Worm (Caenorhabditis elegans): Measurements from ENCODE around the gene Y62H9A.5.

Y62H9A.5 gene

DNA sequence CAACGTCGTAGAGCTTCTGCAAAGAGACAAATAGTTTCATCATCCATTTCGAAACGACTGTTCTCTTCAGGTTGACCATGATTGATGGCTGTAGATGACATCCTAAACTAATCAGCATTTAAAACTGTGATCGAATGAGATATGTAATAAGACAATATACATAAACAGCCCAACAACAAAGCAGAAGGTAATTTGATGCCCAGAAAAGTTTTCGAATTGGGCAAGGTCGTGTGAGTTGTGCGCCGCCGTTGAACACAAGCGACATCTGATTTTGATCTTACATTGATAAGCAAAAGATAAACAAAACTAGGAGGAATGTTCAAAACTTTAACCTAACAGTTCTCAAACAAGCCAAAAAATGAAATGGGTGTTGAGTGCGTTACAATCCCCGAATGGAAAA, 2.9 kb upstream of the Y62H9A.5 start, which contains the start of gene Y62H9A.7:
Gene Y62H9A.7 (minus strand): TSS at position 101 of the 400 bp plus-strand sequence.
- TF ChIP-seq fkh-3 (tag; optimal IDR thresholded peaks at IDR 0.05) (no peak), Y95B8A.8 (GFP tag; IDR thresholded peaks at IDR 0.05) (no peak), ceh-40 (GFP tag; IDR thresholded peaks at IDR 0.05) (no peak), tlf-1 (GFP tag; optimal IDR thresholded peaks at IDR 0.05) (no peak), chd-7 (tag; optimal IDR thresholded peaks at IDR 0.05) (no peak), Y53G8AR.9 (GFP tag; conservative IDR thresholded peaks at IDR 0.05) (no peak)

DNA sequence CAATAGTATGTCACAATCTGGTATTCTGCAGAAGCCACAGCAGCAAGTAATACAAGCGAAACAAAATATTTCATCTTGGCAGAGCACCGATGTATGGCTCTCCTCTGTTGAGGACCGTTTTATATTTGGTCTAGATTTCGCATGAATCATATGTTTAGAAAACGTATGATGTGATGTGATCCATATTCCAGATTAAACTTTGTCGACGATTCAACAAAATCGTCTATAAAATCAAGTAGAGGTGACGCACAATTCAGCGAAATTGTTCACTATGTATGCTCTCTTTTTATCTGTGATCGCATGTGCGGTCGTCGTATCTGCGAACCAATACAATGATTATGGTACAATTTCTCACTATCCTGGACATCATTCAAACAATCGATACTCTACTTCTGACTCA, 2.8 kb downstream of the Y62H9A.5 start, which contains the start of the genes Y62H9A.3 and Y62H9A.4:
Gene Y62H9A.3 (minus strand): TSS at position 101 of the 400 bp plus-strand sequence.
Gene Y62H9A.4 (plus strand): TSS at position 256 of the 400 bp plus-strand sequence.
- TF ChIP-seq ztf-25 (GFP tag; IDR thresholded peaks at IDR 0.05) (no peak), F10E7.11 (tag; optimal IDR thresholded peaks at IDR 0.05) (no peak), sdz-38 (tag; optimal IDR thresholded peaks at IDR 0.05) (no peak), lin-26 (GFP tag; IDR thresholded peaks at IDR 0.05) (no peak), sptf-2 (GFP tag; optimal IDR thresholded peaks at IDR 0.05) (no peak), ceh-91 (GFP tag; IDR thresholded peaks at IDR 0.05) (no peak), ztf-6 (GFP tag; IDR thresholded peaks at IDR 0.05) (no peak), madf-6 (GFP tag; IDR thresholded peaks at IDR 0.05) (no peak), unc-62 (GFP tag; optimal IDR thresholded peaks at IDR 0.05) (no peak), mel-28 (tag; optimal IDR thresholded peaks at IDR 0.05; ENCODE audit: borderline replicate concordance) (no peak), ceh-100 (GFP tag; IDR thresholded peaks at IDR 0.05) (no peak)

DNA sequence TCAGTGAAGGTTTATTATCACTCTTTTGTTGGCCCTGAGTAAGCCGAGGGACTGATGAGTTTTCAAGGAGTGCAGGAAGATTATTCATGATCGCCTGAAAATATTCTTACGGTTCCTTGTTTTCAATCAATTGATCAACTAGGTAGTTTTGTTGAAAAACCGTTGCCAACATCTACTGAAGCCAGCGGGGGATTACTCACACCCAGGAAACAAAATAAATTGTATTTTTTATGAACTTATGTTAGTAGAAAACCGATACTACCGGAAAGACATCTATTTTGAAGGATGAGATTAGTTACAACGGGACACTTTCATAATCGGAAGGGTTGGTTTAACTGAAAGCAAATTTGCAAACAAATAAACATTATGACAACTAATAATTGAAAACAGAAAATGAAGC, 4.6 kb downstream of the Y62H9A.5 start, which contains the start of gene Y62H9A.2:
Gene Y62H9A.2 (minus strand): TSS at position 101 of the 400 bp plus-strand sequence.
- TF ChIP-seq T07F8.4 (tag; optimal IDR thresholded peaks at IDR 0.05): no peak
- no peak for TF ChIP-seq nfya-1 (tag; optimal IDR thresholded peaks at IDR 0.05; ENCODE audit: borderline replicate concordance, insufficient read depth)
- TF ChIP-seq hlh-12 (tag; optimal IDR thresholded peaks at IDR 0.05): no peak
- no peak for TF ChIP-seq Y67H2A.10 (GFP tag; conservative IDR thresholded peaks at IDR 0.05)
- no peak for TF ChIP-seq let-607 (tag; optimal IDR thresholded peaks at IDR 0.05)
- TF ChIP-seq F39B2.1 (GFP tag; IDR thresholded peaks at IDR 0.05): no peak
- TF ChIP-seq Y95B8A.8 (GFP tag; IDR thresholded peaks at IDR 0.05): no peak
- no peak for TF ChIP-seq ztf-6 (GFP tag; IDR thresholded peaks at IDR 0.05)

DNA sequence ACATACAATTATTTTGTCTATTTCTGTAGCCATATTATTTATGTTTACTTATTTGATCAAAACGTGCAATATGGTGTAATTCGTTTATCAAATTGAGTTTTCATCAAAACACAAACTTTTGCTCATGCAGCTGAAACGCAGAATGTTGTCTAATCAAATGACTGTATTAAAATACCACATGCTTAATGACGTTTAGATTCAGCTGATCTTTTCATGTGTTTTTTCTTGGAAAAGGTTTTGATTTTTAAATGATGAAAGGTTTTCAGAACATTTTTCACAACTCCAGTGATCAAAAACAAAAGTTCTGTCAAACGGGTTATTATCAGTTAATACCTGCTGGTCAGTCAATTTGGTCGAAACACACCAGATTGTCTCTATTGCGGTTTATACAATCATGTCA, 7.4 kb downstream of the Y62H9A.5 start, which contains the start of gene Y62H9A.1:
Gene Y62H9A.1 (plus strand): TSS at position 282 of the 400 bp plus-strand sequence.
- TF ChIP-seq pha-4 (tag; optimal IDR thresholded peaks at IDR 0.05) (no peak), lin-54 (GFP tag; optimal IDR thresholded peaks at IDR 0.05) (no peak), madf-10 (tag; optimal IDR thresholded peaks at IDR 0.05) (no peak), bed-2 (GFP tag; IDR thresholded peaks at IDR 0.05) (no peak), unc-62 (GFP tag; optimal IDR thresholded peaks at IDR 0.05) (no peak), T07F8.4 (tag; optimal IDR thresholded peaks at IDR 0.05) (no peak), hrde-1 (tag; optimal IDR thresholded peaks at IDR 0.05; ENCODE audit: borderline replicate concordance) (no peak), F22D6.2 (tag; optimal IDR thresholded peaks at IDR 0.05) (no peak), mxl-1 (tag; optimal IDR thresholded peaks at IDR 0.05) (no peak), him-1 (tag; optimal IDR thresholded peaks at IDR 0.05) (no peak), ceh-100 (GFP tag; IDR thresholded peaks at IDR 0.05) (no peak), efl-1 (GFP tag; optimal IDR thresholded peaks at IDR 0.05) (no peak), ZK185.1 (tag; optimal IDR thresholded peaks at IDR 0.05; ENCODE audit: poor library complexity, severe bottlenecking) (no peak), nfya-1 (tag; optimal IDR thresholded peaks at IDR 0.05; ENCODE audit: borderline replicate concordance, insufficient read depth) (no peak), F33H1.4 (GFP tag; IDR thresholded peaks at IDR 0.05) (no peak), K11D2.4 (GFP tag; IDR thresholded peaks at IDR 0.05) (no peak), hlh-12 (tag; optimal IDR thresholded peaks at IDR 0.05) (no peak), T26A5.8 (tag; optimal IDR thresholded peaks at IDR 0.05) (no peak), lin-35 (GFP tag; optimal IDR thresholded peaks at IDR 0.05) (no peak), let-526 (GFP tag; IDR thresholded peaks at IDR 0.05) (no peak)

All from whole organism, young adult.